Worm (Caenorhabditis elegans) whole organism, L4 larva: ENCODE data around the gene F55G11.10.

ENCODE experiments used
- ces-1 ChIP-seq: fragments of 150-350 bp; sonication (generic microtip); optimal IDR thresholded peaks from 4 replicates; lab custom pipeline; 2014; ENCODE audit warnings: missing biosample characterization, missing genetic modification reagents, missing genetic modification characterization
- ctbp-1 ChIP-seq: fragments of 200-800 bp; sonication (Bioruptor generic); IDR thresholded peaks from 2 replicates; pipeline ENCODE4 v1.3.6; 2022; ENCODE audit warnings: missing genetic modification reagents, missing genetic modification characterization, missing compliant biosample characterization
- fkh-10 ChIP-seq: fragments of 150-350 bp; optimal IDR thresholded peaks from 2 replicates; lab custom pipeline; 2014; ENCODE audit warnings: missing biosample characterization, missing genetic modification reagents, missing genetic modification characterization
- lsy-2 ChIP-seq, 2 experiments: fragments of 150-350 bp in 1 of 2; sonication (generic microtip) in 1 of 2; optimal IDR thresholded peaks; 2 replicates each; lab custom pipeline; 2014 to 2017; ENCODE audit warnings: missing biosample characterization in 2 of 2, missing genetic modification characterization in 2 of 2
- nhr-102 ChIP-seq: sonication (generic microtip); optimal IDR thresholded peaks from 2 replicates; lab custom pipeline; 2016; ENCODE audit warnings: mild to moderate bottlenecking, missing genetic modification characterization, moderate library complexity, missing compliant biosample characterization
- nhr-237 ChIP-seq: sonication (generic microtip); optimal IDR thresholded peaks from 2 replicates; lab custom pipeline; 2017; ENCODE audit warnings: missing biosample characterization, missing genetic modification characterization
- nhr-42 ChIP-seq: fragments of 200-800 bp; sonication (Bioruptor generic); IDR thresholded peaks from 2 replicates; pipeline ENCODE4 v1.3.6; 2022; ENCODE audit warnings: missing genetic modification characterization, missing compliant biosample characterization
- nhr-77 ChIP-seq: fragments of 150-350 bp; optimal IDR thresholded peaks from 2 replicates; lab custom pipeline; 2014; ENCODE audit warnings: missing biosample characterization, missing genetic modification characterization

DNA sequence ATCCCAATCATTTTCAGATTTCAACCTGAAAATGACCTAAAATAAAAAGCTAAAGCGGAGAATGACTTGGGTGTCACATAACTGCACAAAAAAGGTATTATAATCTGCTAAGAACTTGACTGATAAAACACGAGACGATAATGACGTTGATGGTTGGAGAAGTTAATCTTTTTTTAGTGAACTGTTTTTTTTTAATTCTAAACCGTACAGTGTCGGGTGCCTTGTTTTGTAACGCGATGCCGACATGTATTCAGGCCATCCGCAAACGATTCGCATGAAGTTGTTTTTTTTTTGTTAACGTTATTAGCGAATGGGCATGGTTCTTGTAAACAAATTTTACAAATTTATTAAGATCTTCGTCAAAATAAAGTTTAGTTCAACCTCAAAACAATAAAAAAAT, 40.8 kb downstream of the F55G11.10 start, which contains the start of gene K10D11.6:
- TF ChIP-seq nhr-77 (tag; lab: Kevin White, UChicago), result no peak
- TF ChIP-seq ces-1 (GFP tag; lab: Kevin White, UChicago), result no peak
- no peak for TF ChIP-seq nhr-42 (GFP tag; lab: Robert Waterston, UW)
- TF ChIP-seq lsy-2 (tag; optimal IDR thresholded peaks at IDR 0.05; lab: Kevin White, UChicago), result no peak
- TF ChIP-seq nhr-102, result no peak
- TF ChIP-seq fkh-10, result no peak
- TF ChIP-seq ctbp-1 (GFP tag; lab: Robert Waterston, UW), result no peak
- no peak for TF ChIP-seq nhr-237 (tag; lab: Kevin White, UChicago)
